Fruit fly (Drosophila melanogaster): ENCODE data around the gene Mcr.

Mcr gene

DNA sequence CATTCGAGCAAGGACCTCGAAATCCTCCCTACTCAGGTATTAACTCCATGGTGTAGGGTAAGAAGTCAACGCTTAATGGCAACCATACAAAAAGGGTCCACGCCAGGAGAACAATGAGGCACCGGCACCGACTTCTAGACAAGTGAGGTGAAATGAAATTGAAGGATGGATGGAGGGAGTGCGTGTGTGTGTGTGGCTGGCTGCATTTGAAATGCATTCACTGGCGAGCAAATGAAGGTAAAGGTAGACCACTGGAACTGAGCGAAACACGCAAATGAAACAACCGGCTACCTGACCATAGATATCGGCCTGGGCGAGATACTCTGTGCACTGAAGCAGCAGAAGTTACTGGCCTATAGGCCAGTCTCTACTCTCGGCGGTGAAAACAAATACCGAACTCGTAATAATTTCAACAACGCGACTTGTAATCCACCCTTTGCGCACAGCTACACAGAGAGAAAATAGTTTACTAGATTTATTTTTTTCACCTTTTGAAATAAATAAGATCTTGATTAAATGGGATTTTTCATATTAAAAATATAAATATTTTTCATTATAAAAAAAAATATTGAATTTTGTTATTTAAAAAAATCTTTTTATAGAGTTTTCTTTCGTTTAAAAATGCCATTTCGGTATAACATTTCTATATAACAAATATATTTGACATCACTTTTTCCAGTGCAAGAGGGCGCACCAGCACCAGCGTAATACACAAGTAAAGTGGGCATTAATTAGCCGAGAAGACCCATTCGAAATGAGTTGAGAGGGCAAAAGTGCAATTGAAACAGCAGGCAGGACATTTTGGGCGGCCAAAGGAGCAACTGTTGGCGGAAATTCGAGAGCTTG lies 919 bp downstream of the Mcr start (continued):
- peak; percentile 83 for TF ChIP-seq acj6 (GFP tag; optimal IDR thresholded peaks at IDR 0.05)
- TF ChIP-seq CG16779 (tag; optimal IDR thresholded peaks at IDR 0.05), result no peak
- peak; percentile 84 for TF ChIP-seq Ets96B (tag; optimal IDR thresholded peaks at IDR 0.05)
- peak; percentile 67 for TF ChIP-seq fd59A (GFP tag; optimal IDR thresholded peaks at IDR 0.05)
- no peak for TF ChIP-seq CG8319 (GFP tag; optimal IDR thresholded peaks at IDR 0.05)
- no peak for TF ChIP-seq dsx (GFP tag; optimal IDR thresholded peaks at IDR 0.05; ENCODE audit: poor library complexity, severe bottlenecking)
- peak; percentile 82 for TF ChIP-seq esn (GFP tag; optimal IDR thresholded peaks at IDR 0.05)
- TF ChIP-seq CG8119 (GFP tag; IDR thresholded peaks at IDR 0.05), result peak; percentile 96
- TF ChIP-seq svp (GFP tag), result peak; percentile 82

DNA sequence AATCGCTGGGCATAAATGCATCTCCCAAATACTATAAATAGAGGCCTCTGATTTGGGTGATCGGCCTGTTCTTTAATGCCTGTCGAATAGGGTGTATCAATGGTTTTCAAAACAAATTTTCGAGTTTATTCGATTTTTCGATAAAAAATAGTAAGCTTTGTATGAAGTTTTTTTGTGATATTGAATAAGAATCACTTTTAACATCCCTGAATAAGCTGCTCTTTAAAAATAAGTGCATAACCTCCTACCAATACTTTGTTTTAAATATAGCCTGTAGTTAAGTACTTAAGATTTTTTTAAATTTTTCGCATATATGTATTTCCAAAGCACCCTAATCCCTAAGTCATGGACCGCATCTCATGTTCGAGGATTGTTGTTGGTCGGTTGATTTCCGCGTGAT lies 2.1 kb downstream of the Mcr start:
- TF ChIP-seq achi (GFP tag; optimal IDR thresholded peaks at IDR 0.05) (no peak), CG15336 (GFP tag; IDR thresholded peaks at IDR 0.05) (peak; percentile 85), CG8119 (GFP tag; IDR thresholded peaks at IDR 0.05) (peak; percentile 79), Lpt (GFP tag; optimal IDR thresholded peaks at IDR 0.05) (peak; percentile 9)

DNA sequence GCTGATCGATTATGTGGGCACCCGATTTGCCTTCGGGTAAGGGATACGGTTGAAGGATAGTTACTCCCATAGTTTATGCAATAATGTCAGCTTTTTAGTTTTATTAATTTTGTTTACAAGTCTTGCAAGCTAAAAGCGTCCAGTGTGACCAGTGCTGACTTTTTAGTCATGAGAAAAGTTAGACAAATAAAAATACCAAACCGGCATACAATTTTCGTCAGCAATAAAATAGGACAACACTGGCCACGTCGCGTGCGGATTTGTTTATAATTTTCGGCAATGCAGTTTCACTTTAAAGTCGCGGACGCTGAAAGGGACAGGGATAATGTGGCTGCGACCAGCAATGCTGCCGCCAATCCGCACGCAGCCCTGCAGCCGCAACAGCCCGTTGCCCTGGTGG lies 10.1 kb downstream of the Mcr start, which contains the start of the genes MED20 and Trf:
TSS of gene MED20 (minus strand) at position 157 of the 400 bp plus-strand sequence.
TSS of gene Trf (plus strand) at position 204 of the 400 bp plus-strand sequence.
- TF ChIP-seq CG8119 (GFP tag; IDR thresholded peaks at IDR 0.05), result no peak

DNA sequence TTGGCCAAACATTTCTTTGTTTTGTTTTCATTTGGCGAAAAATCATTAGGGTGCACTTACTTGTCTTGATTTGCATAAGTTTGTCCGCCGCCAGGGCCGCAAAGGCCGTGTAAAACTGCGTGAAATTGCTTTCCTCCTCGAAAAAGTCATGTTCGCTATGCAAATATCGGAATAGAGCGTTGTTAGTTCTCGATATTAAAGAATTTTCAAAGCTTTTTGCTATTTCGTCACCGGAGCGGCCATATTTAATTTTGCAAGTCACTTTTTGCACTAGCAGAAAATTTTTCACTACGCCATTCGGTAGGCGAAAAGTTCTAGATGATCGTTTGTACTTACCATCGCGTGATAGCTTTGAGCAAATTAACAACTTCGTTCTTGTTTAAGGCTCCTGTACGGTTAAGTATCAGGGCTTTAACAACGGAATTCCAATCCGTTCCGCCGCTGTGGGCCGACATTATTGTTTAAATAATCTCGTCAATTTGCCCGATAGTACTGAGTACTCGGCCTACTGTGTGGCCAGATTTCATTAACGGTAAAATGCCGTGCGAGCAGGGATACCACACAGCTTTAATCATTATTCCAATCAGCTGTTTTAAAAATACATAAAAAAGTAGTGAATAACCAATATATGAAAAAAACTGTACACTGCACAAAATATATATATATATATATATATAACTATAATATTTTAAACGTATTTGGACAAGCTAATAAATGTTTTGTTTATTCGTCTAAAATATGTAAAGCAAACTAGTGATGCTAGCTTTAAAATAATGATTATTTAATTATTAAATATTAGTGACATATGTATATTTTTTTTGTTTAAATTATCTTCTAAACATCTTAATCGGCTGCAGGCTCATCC lies 11.4 kb downstream of the Mcr start, which contains the start of gene poe:
TSS of gene poe (minus strand) at position 513 of the 865 bp plus-strand sequence.
- TF ChIP-seq CG4318 (GFP tag; optimal IDR thresholded peaks at IDR 0.05) (no peak), acj6 (GFP tag; optimal IDR thresholded peaks at IDR 0.05) (no peak), CG9139 (GFP tag; optimal IDR thresholded peaks at IDR 0.05) (no peak), Sox102F (GFP tag; optimal IDR thresholded peaks at IDR 0.05) (no peak), CG11902 (GFP tag; optimal IDR thresholded peaks at IDR 0.05) (no peak), Ets21C (GFP tag; optimal IDR thresholded peaks at IDR 0.05) (no peak), CG6163 (GFP tag; IDR thresholded peaks at IDR 0.05) (peak; percentile 65; the same call in 1 of the 3 replicates), CG6854 (GFP tag; optimal IDR thresholded peaks at IDR 0.05) (peak; percentile 20), dsx (GFP tag; optimal IDR thresholded peaks at IDR 0.05; ENCODE audit: poor library complexity, severe bottlenecking) (no peak), CG6792 (GFP tag; optimal IDR thresholded peaks at IDR 0.05) (no peak), Met (GFP tag; optimal IDR thresholded peaks at IDR 0.05) (no peak), CG34406 (GFP tag; optimal IDR thresholded peaks at IDR 0.05) (no peak), dac (GFP tag; optimal IDR thresholded peaks at IDR 0.05) (no peak), CG6276 (GFP tag; optimal IDR thresholded peaks at IDR 0.05) (no peak), Gug (GFP tag; IDR thresholded peaks at IDR 0.05) (0 out of 2 replicates have a peak, but pooled peaks have one; percentile 15), CG11762 (GFP tag; optimal IDR thresholded peaks at IDR 0.05; ENCODE audit: insufficient read depth) (no peak), cyc (GFP tag; optimal IDR thresholded peaks at IDR 0.05) (no peak), Eip75B (GFP tag; optimal IDR thresholded peaks at IDR 0.05) (no peak), CG8119 (GFP tag; IDR thresholded peaks at IDR 0.05) (peak; percentile 76), CG11294 (GFP tag; IDR thresholded peaks at IDR 0.05) (peak; percentile 41), Smox (GFP tag; optimal IDR thresholded peaks at IDR 0.05) (no peak), fkh (GFP tag; optimal IDR thresholded peaks at IDR 0.05) (no peak), vri (GFP tag; optimal IDR thresholded peaks at IDR 0.05) (no peak), Sox14 (GFP tag; optimal IDR thresholded peaks at IDR 0.05) (no peak), CG1621 (tag; optimal IDR thresholded peaks at IDR 0.05) (no peak), CG10631 (GFP tag; optimal IDR thresholded peaks at IDR 0.05) (peak; percentile 29), ss (GFP tag; optimal IDR thresholded peaks at IDR 0.05) (no peak), eg (GFP tag; IDR thresholded peaks at IDR 0.05) (no peak; the same call in 1 of the 3 replicates), esn (GFP tag; optimal IDR thresholded peaks at IDR 0.05) (peak; percentile 1), Ets96B (tag; optimal IDR thresholded peaks at IDR 0.05) (no peak), fd59A (GFP tag; optimal IDR thresholded peaks at IDR 0.05) (no peak), CG16779 (tag; optimal IDR thresholded peaks at IDR 0.05) (no peak), CG8319 (GFP tag; optimal IDR thresholded peaks at IDR 0.05) (no peak), CG3032 (tag; optimal IDR thresholded peaks at IDR 0.05) (peak; percentile 69), CG15336 (GFP tag; IDR thresholded peaks at IDR 0.05) (peak; percentile 73), achi (GFP tag; optimal IDR thresholded peaks at IDR 0.05) (no peak), Sox15 (GFP tag; optimal IDR thresholded peaks at IDR 0.05) (no peak)
